Fruit fly (Drosophila melanogaster) whole organism, pupa: ENCODE data around the gene ATPsynbeta.

Experiments used
- CG10348 ChIP-seq: fragments of 200-800 bp; sonication (Bioruptor generic); IDR thresholded peaks from 2 replicates; pipeline ENCODE4 v1.3.6; 2022; ENCODE audit warnings: missing biosample characterization, missing genetic modification characterization
- CG12605 ChIP-seq: fragments of 200-800 bp; sonication (Bioruptor generic); IDR thresholded peaks from 2 replicates; pipeline ENCODE4 v1.3.6; 2022; ENCODE audit warnings: missing biosample characterization, missing genetic modification characterization
- CG13204 ChIP-seq: fragments of 200-800 bp; sonication (Bioruptor generic); optimal IDR thresholded peaks from 2 replicates; lab custom pipeline; 2018; ENCODE audit warnings: missing biosample characterization, mild to moderate bottlenecking, missing genetic modification characterization, moderate library complexity
- CG14655 ChIP-seq: fragments of 200-800 bp; sonication (Bioruptor generic); optimal IDR thresholded peaks from 3 replicates; lab custom pipeline; 2017; ENCODE audit warnings: mild to moderate bottlenecking, missing biosample characterization, missing genetic modification reagents, missing genetic modification characterization
- CG15710 ChIP-seq: fragments of 200-800 bp; sonication (Bioruptor generic); optimal IDR thresholded peaks from 2 replicates; lab custom pipeline; 2018; ENCODE audit warnings: missing biosample characterization, mild to moderate bottlenecking, missing genetic modification characterization, moderate library complexity
- CG17806 ChIP-seq: fragments of 200-800 bp; sonication (Bioruptor generic); optimal IDR thresholded peaks from 2 replicates; lab custom pipeline; 2018; ENCODE audit warnings: missing biosample characterization, mild to moderate bottlenecking, missing genetic modification characterization, moderate library complexity
- CG32121 ChIP-seq: fragments of 200-800 bp; sonication (Bioruptor generic); IDR thresholded peaks from 2 replicates; pipeline ENCODE4 v1.3.6; 2022; ENCODE audit warnings: missing biosample characterization, missing genetic modification characterization
- CG34367 ChIP-seq: fragments of 200-800 bp; sonication (Bioruptor generic); optimal IDR thresholded peaks from 2 replicates; lab custom pipeline; 2018; ENCODE audit warnings: missing biosample characterization, mild to moderate bottlenecking, missing genetic modification characterization
- CG4496 ChIP-seq: fragments of 200-800 bp; sonication (Bioruptor generic); IDR thresholded peaks from 3 replicates; pipeline ENCODE4 v1.3.6; 2022; ENCODE audit warnings: missing biosample characterization, missing genetic modification characterization
- CG8159 ChIP-seq: fragments of 200-800 bp; sonication (Bioruptor generic); optimal IDR thresholded peaks from 3 replicates; lab custom pipeline; 2018; ENCODE audit warnings: missing biosample characterization, mild to moderate bottlenecking, missing genetic modification characterization, moderate library complexity
- CG8301 ChIP-seq: fragments of 200-800 bp; sonication (Bioruptor generic); optimal IDR thresholded peaks from 2 replicates; lab custom pipeline; 2018; ENCODE audit warnings: missing biosample characterization, mild to moderate bottlenecking, missing genetic modification characterization
- CG9948 ChIP-seq: fragments of 200-800 bp; sonication (Bioruptor generic); optimal IDR thresholded peaks from 2 replicates; lab custom pipeline; 2018; ENCODE audit warnings: missing biosample characterization, mild to moderate bottlenecking, missing genetic modification characterization, moderate library complexity
- D1 ChIP-seq: fragments of 200-800 bp; sonication (Bioruptor generic); optimal IDR thresholded peaks from 2 replicates; lab custom pipeline; 2018; ENCODE audit warnings: missing biosample characterization, mild to moderate bottlenecking, missing genetic modification characterization, moderate library complexity
- EcR ChIP-seq: fragments of 200-800 bp; sonication (Bioruptor generic); optimal IDR thresholded peaks from 3 replicates; lab custom pipeline; 2019; ENCODE audit warnings: missing biosample characterization, missing genetic modification characterization, mild to moderate bottlenecking, moderate library complexity, missing genetic modification reagents
- Ets98B ChIP-seq: fragments of 200-800 bp; sonication (Bioruptor generic); IDR thresholded peaks from 2 replicates; pipeline ENCODE4 v1.3.6; 2022; ENCODE audit warnings: missing biosample characterization, missing genetic modification characterization
- Pif1A ChIP-seq: fragments of 200-800 bp; sonication (Bioruptor generic); optimal IDR thresholded peaks from 3 replicates; lab custom pipeline; 2016; ENCODE audit warnings: missing biosample characterization, missing genetic modification characterization
- Pif1B ChIP-seq: fragments of 200-800 bp; sonication (Bioruptor generic); optimal IDR thresholded peaks from 3 replicates; lab custom pipeline; 2016; ENCODE audit warnings: missing biosample characterization, missing genetic modification characterization
- Snoo ChIP-seq: fragments of 200-800 bp; sonication (Bioruptor generic); optimal IDR thresholded peaks from 3 replicates; lab custom pipeline; 2017; ENCODE audit warnings: missing biosample characterization, mild to moderate bottlenecking, missing genetic modification characterization, inconsistent platforms
- fd96Ca ChIP-seq: fragments of 200-800 bp; sonication (Bioruptor generic); IDR thresholded peaks from 3 replicates; pipeline ENCODE4 v1.3.6; 2022; ENCODE audit warnings: missing biosample characterization, missing genetic modification characterization
- gl ChIP-seq: fragments of 200-800 bp; sonication (Bioruptor generic); optimal IDR thresholded peaks from 2 replicates; lab custom pipeline; 2018; ENCODE audit warnings: missing biosample characterization, mild to moderate bottlenecking, missing genetic modification characterization
- rn ChIP-seq: fragments of 200-800 bp; sonication (Bioruptor generic); IDR thresholded peaks from 2 replicates; pipeline ENCODE4 v1.3.6; 2022; ENCODE audit warnings: missing biosample characterization, missing genetic modification characterization

The ATPsynbeta gene

DNA sequence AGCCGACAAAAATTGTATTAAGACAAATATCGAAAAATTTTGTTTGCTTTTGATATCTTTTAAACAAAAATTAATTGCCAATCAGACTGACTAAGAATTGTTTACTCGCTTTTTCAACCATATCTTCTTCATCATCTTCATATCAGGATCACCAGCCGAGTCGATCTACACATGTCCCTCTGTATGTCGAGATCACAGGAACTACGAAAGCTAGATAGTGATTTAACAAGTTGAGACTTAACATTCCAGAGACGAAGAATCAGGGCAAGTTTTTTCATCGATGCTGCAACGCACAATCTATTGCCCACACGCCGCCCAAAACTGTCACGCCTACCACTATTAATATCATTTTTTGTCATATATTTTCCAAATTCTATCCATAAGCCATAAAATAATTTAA is at the start of gene ATPsynbeta:
TSS of gene ATPsynbeta (plus strand) at position 348 of the 400 bp plus-strand sequence.
- TF ChIP-seq CG15710 (tag; lab: Kevin White, UChicago) (no peak), Snoo (no peak), CG17806 (tag; lab: Kevin White, UChicago) (no peak), Pif1B (GFP tag; lab: Kevin White, UChicago) (no peak), CG10348 (GFP tag; lab: Robert Waterston, UW) (no peak), D1 (tag; lab: Kevin White, UChicago) (no peak), CG8301 (tag; lab: Kevin White, UChicago) (no peak), EcR (GFP tag; lab: Kevin White, UChicago) (no peak), Pif1A (GFP tag; lab: Kevin White, UChicago) (no peak), CG12605 (GFP tag; lab: Robert Waterston, UW) (no peak), gl (tag; lab: Kevin White, UChicago) (no peak), CG9948 (tag; lab: Kevin White, UChicago) (no peak)

- no peak for TF ChIP-seq CG14655 (GFP tag; lab: Kevin White, UChicago)
- peak; percentile 14 for TF ChIP-seq Pif1A (GFP tag; lab: Kevin White, UChicago)
Measured at dm6 chr4:982791-983407, 48.4 kb upstream of the ATPsynbeta start.

DNA sequence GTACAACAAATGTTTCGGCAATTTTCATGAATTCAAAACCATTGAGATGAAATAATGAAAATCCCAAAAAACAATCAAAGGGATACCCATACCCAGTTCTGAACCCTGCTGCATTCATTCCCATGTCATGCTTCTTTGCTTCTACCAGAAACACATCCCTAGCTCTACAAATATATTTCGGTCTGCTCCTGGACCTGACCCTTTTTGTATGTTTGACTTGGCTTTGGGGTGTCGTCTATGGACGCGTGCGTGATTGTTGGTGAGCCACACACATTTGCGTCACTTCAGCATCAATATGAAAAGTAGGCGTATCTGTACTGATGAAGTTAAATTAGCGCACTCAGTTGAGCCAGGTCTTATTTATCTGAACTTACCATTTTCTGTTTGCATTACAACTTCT is 46.5 kb upstream of the ATPsynbeta start:
- TF ChIP-seq CG14655 (GFP tag; lab: Kevin White, UChicago) (no peak), CG13204 (GFP tag; lab: Kevin White, UChicago) (no peak), CG15710 (tag; lab: Kevin White, UChicago) (no peak), CG8301 (tag; lab: Kevin White, UChicago) (no peak), CG34367 (tag; lab: Kevin White, UChicago) (no peak), Pif1A (GFP tag; lab: Kevin White, UChicago) (no peak), Pif1B (GFP tag; lab: Kevin White, UChicago) (no peak), CG32121 (GFP tag; lab: Robert Waterston, UW) (no peak), CG17806 (tag; lab: Kevin White, UChicago) (no peak), D1 (tag; lab: Kevin White, UChicago) (no peak), CG4496 (no peak), EcR (GFP tag; lab: Kevin White, UChicago) (no peak), CG8159 (tag; lab: Kevin White, UChicago) (no peak), CG9948 (tag; lab: Kevin White, UChicago) (no peak), Snoo (no peak), CG10348 (GFP tag; lab: Robert Waterston, UW) (no peak)
- TF ChIP-seq, all 21 proteins: peak for 0

dm6 chr4:988379-988778 is 42.9 kb upstream of the ATPsynbeta start:
- TF ChIP-seq CG4496, result no peak
- no peak for TF ChIP-seq CG32121 (GFP tag; lab: Robert Waterston, UW)
- no peak for TF ChIP-seq EcR (GFP tag; lab: Kevin White, UChicago)
- TF ChIP-seq Pif1B (GFP tag; lab: Kevin White, UChicago), result no peak
- TF ChIP-seq rn (GFP tag; lab: Robert Waterston, UW), result no peak
- no peak for TF ChIP-seq CG17806 (tag; lab: Kevin White, UChicago)
- no peak for TF ChIP-seq CG12605 (GFP tag; lab: Robert Waterston, UW)
- no peak for TF ChIP-seq Pif1A (GFP tag; lab: Kevin White, UChicago)
- TF ChIP-seq Ets98B (GFP tag; lab: Robert Waterston, UW), result no peak
- TF ChIP-seq Snoo, result no peak
- TF ChIP-seq CG14655 (GFP tag; lab: Kevin White, UChicago), result no peak

dm6 chr4:989058-989770 is 42.1 kb upstream of the ATPsynbeta start, which contains the start of gene toy:
Gene toy (plus strand): TSS chr4:989725.
- TF ChIP-seq CG17806 (tag; lab: Kevin White, UChicago), result no peak
- peak; percentile 83 for TF ChIP-seq D1 (tag; lab: Kevin White, UChicago)
- no peak for TF ChIP-seq fd96Ca (GFP tag; lab: Robert Waterston, UW)

dm6 chr4:995958-996357 is 35.3 kb upstream of the ATPsynbeta start:
- TF ChIP-seq CG15710 (tag; lab: Kevin White, UChicago) (no peak), Snoo (no peak), fd96Ca (GFP tag; lab: Robert Waterston, UW) (no peak), CG4496 (no peak), CG17806 (tag; lab: Kevin White, UChicago) (no peak)

- TF ChIP-seq EcR (GFP tag; lab: Kevin White, UChicago) (no peak), rn (GFP tag; lab: Robert Waterston, UW) (no peak), CG12605 (GFP tag; lab: Robert Waterston, UW) (no peak), D1 (tag; lab: Kevin White, UChicago) (no peak), CG9948 (tag; lab: Kevin White, UChicago) (no peak)
Measured at dm6 chr4:1008444-1008843, 22.8 kb upstream of the ATPsynbeta start.
